Worm (Caenorhabditis elegans) whole organism, late embryonic: ENCODE results near the gene F36A4.4.
A peak's percentile ranks its signal among the peaks of the same experiment; 100 is the strongest.

Experiments used
- ceh-2 ChIP-seq: sonication (generic microtip); optimal IDR thresholded peaks from 2 replicates; lab custom pipeline; 2016; ENCODE audit warnings: missing genotype, missing genetic modification characterization, missing compliant biosample characterization
- ceh-48 ChIP-seq: sonication (generic microtip); optimal IDR thresholded peaks from 2 replicates; lab custom pipeline; 2016; ENCODE audit warnings: missing genetic modification characterization, inconsistent platforms, missing compliant biosample characterization
- elt-2 ChIP-seq: sonication (generic microtip); optimal IDR thresholded peaks from 2 replicates; lab custom pipeline; 2016; ENCODE audit warnings: missing genetic modification reagents, missing genetic modification characterization, missing compliant biosample characterization
- hlh-13 ChIP-seq: fragments of 200-800 bp; sonication (Bioruptor generic); optimal IDR thresholded peaks from 2 replicates; lab custom pipeline; 2018; ENCODE audit warnings: mild to moderate bottlenecking, missing genetic modification characterization, missing compliant biosample characterization
- odd-2 ChIP-seq: sonication (generic microtip); optimal IDR thresholded peaks from 2 replicates; lab custom pipeline; 2017; ENCODE audit warnings: antibody characterized with exemption, mild to moderate bottlenecking, missing genetic modification characterization, missing compliant biosample characterization
- rnt-1 ChIP-seq: sonication (generic microtip); optimal IDR thresholded peaks from 2 replicates; lab custom pipeline; 2016; ENCODE audit warnings: missing genetic modification characterization, missing compliant biosample characterization

F36A4.4 gene

ce11 chrIV:4317638-4318037, 50.2 kb downstream of the F36A4.4 start:
- TF ChIP-seq ceh-2 (tag; lab: Kevin White, UChicago) (no peak), odd-2 (tag; lab: Kevin White, UChicago) (no peak), ceh-48 (tag; lab: Kevin White, UChicago) (peak; percentile 40), elt-2 (tag; lab: Kevin White, UChicago) (no peak), rnt-1 (tag; lab: Kevin White, UChicago) (no peak), hlh-13 (GFP tag; lab: Kevin White, UChicago) (no peak)
